Worm (Caenorhabditis elegans) whole organism, midembryonic: ENCODE measurements around the gene T16H12.9.

ENCODE experiments used
- cog-1 ChIP-seq: sonication (generic microtip); optimal IDR thresholded peaks from 2 replicates; lab custom pipeline; 2016; ENCODE audit warnings: missing genetic modification characterization, missing compliant biosample characterization
- flt-1 ChIP-seq: fragments of 200-800 bp; sonication (Bioruptor generic); IDR thresholded peaks from 2 replicates; pipeline ENCODE4 v1.3.6; 2022; ENCODE audit warnings: missing genetic modification characterization, missing compliant biosample characterization
- klf-2 ChIP-seq: fragments of 200-800 bp; sonication (Bioruptor generic); conservative IDR thresholded peaks from 2 replicates; pipeline ENCODE4 v1.3.6; 2022; ENCODE audit warnings: missing genetic modification reagents, missing genetic modification characterization, missing compliant biosample characterization
- med-1 ChIP-seq: sonication (generic microtip); optimal IDR thresholded peaks from 2 replicates; lab custom pipeline; 2017; ENCODE audit warnings: missing genetic modification characterization, mild to moderate bottlenecking, missing compliant biosample characterization, antibody characterized with exemption, missing genetic modification reagents; ENCODE audit not compliant: insufficient read depth
- ref-1 ChIP-seq: fragments of 200-800 bp; sonication (Bioruptor generic); conservative IDR thresholded peaks from 2 replicates; pipeline ENCODE4 v1.3.6; 2022; ENCODE audit warnings: missing genetic modification reagents, missing genetic modification characterization, missing compliant biosample characterization
- ztf-23 ChIP-seq: fragments of 200-800 bp; sonication (Bioruptor generic); IDR thresholded peaks from 2 replicates; pipeline ENCODE4 v1.3.6; 2022; ENCODE audit warnings: missing genetic modification reagents, missing genetic modification characterization, missing compliant biosample characterization

DNA sequence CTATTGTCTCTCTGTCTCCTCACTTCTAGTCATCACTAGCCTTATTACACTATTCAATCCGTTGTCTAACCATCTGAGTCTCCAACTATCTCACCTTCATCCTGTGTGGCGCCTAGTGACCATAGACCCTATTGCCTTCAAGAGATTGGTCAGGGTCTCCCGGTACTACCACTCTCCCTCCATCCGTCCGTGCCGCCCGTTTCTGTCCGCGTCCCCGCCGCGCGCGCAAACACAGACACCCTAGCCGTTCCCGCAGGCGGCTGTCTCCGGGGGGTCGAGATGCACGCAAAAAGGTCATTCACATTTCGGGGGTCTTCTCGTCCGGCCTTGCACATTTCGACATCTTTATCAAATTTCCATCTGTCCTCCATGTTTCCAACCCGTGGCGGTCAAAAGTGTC, 14.6 kb upstream of the T16H12.9 start:
- TF ChIP-seq med-1 (GFP tag; lab: Kevin White, UChicago) (no peak), flt-1 (GFP tag; lab: Robert Waterston, UW) (peak; percentile 76), cog-1 (peak; percentile 25), ztf-23 (GFP tag; lab: Robert Waterston, UW) (no peak), ref-1 (GFP tag; lab: Robert Waterston, UW) (no peak), klf-2 (no peak)
